Fruit fly (Drosophila melanogaster): Measurements from ENCODE around the gene CG14151.

CG14151 gene

dm6 chr3L:10639440-10639839 is 11.2 kb upstream of the CG14151 start, which contains the start of gene CG18628 (continued):
- TF ChIP-seq acj6 (GFP tag; optimal IDR thresholded peaks at IDR 0.05) = no peak
- TF ChIP-seq dac (GFP tag; optimal IDR thresholded peaks at IDR 0.05) = no peak
- no peak for TF ChIP-seq fd85E (GFP tag; optimal IDR thresholded peaks at IDR 0.05)

dm6 chr3L:10637819-10638218 is 9.5 kb upstream of the CG14151 start, which contains the start of gene Cnep1r2:
Gene Cnep1r2, plus strand, starts transcription at chr3L:10638146.
- TF ChIP-seq pdm3 (GFP tag; optimal IDR thresholded peaks at IDR 0.05) (peak; percentile 83), Ets21C (GFP tag; optimal IDR thresholded peaks at IDR 0.05) (peak; percentile 75), Eip75B (GFP tag; optimal IDR thresholded peaks at IDR 0.05) (peak; percentile 82), net (GFP tag; optimal IDR thresholded peaks at IDR 0.05) (peak; percentile 85), dac (GFP tag; optimal IDR thresholded peaks at IDR 0.05) (peak; percentile 80), CG9139 (GFP tag; optimal IDR thresholded peaks at IDR 0.05) (peak; percentile 88), Ets96B (tag; optimal IDR thresholded peaks at IDR 0.05) (peak; percentile 94), CG32006 (GFP tag; optimal IDR thresholded peaks at IDR 0.05) (peak; percentile 96), Sox15 (GFP tag; optimal IDR thresholded peaks at IDR 0.05) (peak; percentile 93), Smox (GFP tag; optimal IDR thresholded peaks at IDR 0.05) (peak; percentile 78), CG6854 (GFP tag; optimal IDR thresholded peaks at IDR 0.05) (peak; percentile 90), CG6163 (GFP tag; IDR thresholded peaks at IDR 0.05) (peak; percentile 92; the same call in 2 of the 3 replicates), Sox14 (GFP tag; optimal IDR thresholded peaks at IDR 0.05) (peak; percentile 84), CG7368 (GFP tag; optimal IDR thresholded peaks at IDR 0.05) (no peak), fd85E (GFP tag; optimal IDR thresholded peaks at IDR 0.05) (peak; percentile 37), Blimp-1 (GFP tag; optimal IDR thresholded peaks at IDR 0.05) (peak; percentile 88), Hr38 (GFP tag; optimal IDR thresholded peaks at IDR 0.05) (no peak), CG31627 (GFP tag; optimal IDR thresholded peaks at IDR 0.05) (peak; percentile 84), Hr4 (GFP tag; optimal IDR thresholded peaks at IDR 0.05) (no peak), Lpt (GFP tag; optimal IDR thresholded peaks at IDR 0.05) (peak; percentile 62), Eip78C (GFP tag) (peak; percentile 94), CG10669 (GFP tag; optimal IDR thresholded peaks at IDR 0.05) (peak; percentile 89), vri (GFP tag; optimal IDR thresholded peaks at IDR 0.05) (no peak), Sox102F (GFP tag; optimal IDR thresholded peaks at IDR 0.05) (no peak), Gug (GFP tag; IDR thresholded peaks at IDR 0.05) (peak; percentile 91), lz (GFP tag; optimal IDR thresholded peaks at IDR 0.05) (peak; percentile 85), CG11762 (GFP tag; optimal IDR thresholded peaks at IDR 0.05; ENCODE audit: insufficient read depth) (peak; percentile 76), CG8319 (GFP tag; optimal IDR thresholded peaks at IDR 0.05) (peak; percentile 83), CG10631 (GFP tag; optimal IDR thresholded peaks at IDR 0.05) (peak; percentile 97), fkh (GFP tag; optimal IDR thresholded peaks at IDR 0.05) (peak; percentile 78), CG11294 (GFP tag; IDR thresholded peaks at IDR 0.05) (peak; percentile 92), CG6808 (GFP tag; optimal IDR thresholded peaks at IDR 0.05) (peak; percentile 88), cyc (GFP tag; optimal IDR thresholded peaks at IDR 0.05) (peak; percentile 84), OdsH (GFP tag; optimal IDR thresholded peaks at IDR 0.05) (peak; percentile 93), Met (GFP tag; optimal IDR thresholded peaks at IDR 0.05) (no peak), CG3032 (tag; optimal IDR thresholded peaks at IDR 0.05) (peak; percentile 97), dsx (GFP tag; optimal IDR thresholded peaks at IDR 0.05; ENCODE audit: poor library complexity, severe bottlenecking) (peak; percentile 94), CG3919 (GFP tag; optimal IDR thresholded peaks at IDR 0.05) (peak; percentile 88), esn (GFP tag; optimal IDR thresholded peaks at IDR 0.05) (peak; percentile 92), CG4318 (GFP tag; optimal IDR thresholded peaks at IDR 0.05) (peak; percentile 91), CG11902 (GFP tag; optimal IDR thresholded peaks at IDR 0.05) (peak; percentile 85), CG8119 (GFP tag; IDR thresholded peaks at IDR 0.05) (peak; percentile 92), ss (GFP tag; optimal IDR thresholded peaks at IDR 0.05) (peak in 1 of 2 experiments; percentile 96), fd59A (GFP tag; optimal IDR thresholded peaks at IDR 0.05) (peak; percentile 75), CG1621 (tag; optimal IDR thresholded peaks at IDR 0.05) (no peak), Eip93F (GFP tag; optimal IDR thresholded peaks at IDR 0.05) (peak; percentile 66), CG6276 (GFP tag; optimal IDR thresholded peaks at IDR 0.05) (no peak), salr (GFP tag; optimal IDR thresholded peaks at IDR 0.05) (peak in 1 of 2 experiments; percentile 84), acj6 (GFP tag; optimal IDR thresholded peaks at IDR 0.05) (peak; percentile 92)

All from whole organism, prepupa.